Worm (Caenorhabditis elegans): ENCODE data around the gene F45F2.10.

F45F2.10 gene

DNA sequence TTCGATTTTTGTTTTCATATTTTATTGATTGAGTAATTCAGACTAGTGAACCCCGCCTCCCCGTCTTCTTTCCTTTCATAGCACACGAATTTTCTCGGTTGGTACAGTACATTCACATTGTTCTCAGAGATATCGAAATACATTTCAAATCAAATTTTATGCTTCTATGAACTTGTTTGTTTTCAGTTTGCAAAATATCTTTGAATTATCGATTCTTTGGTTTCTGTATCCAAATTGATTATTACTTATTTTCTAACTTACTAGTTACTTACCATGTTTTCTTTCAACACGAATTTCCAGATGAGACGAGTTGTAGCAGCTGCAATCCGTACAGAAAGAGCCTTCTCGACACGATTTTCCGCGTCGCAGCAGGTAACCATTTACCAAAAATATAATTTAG is 53.3 kb downstream of the F45F2.10 start, which contains the start of gene mrps-2:
TSS of gene mrps-2 (plus strand) at position 301 of the 400 bp plus-strand sequence.
- TF ChIP-seq nhr-77 (tag; optimal IDR thresholded peaks at IDR 0.05) (no peak), nhr-11 (tag; optimal IDR thresholded peaks at IDR 0.05) (no peak), mef-2 (tag; optimal IDR thresholded peaks at IDR 0.05) (no peak), C34B4.2 (tag; optimal IDR thresholded peaks at IDR 0.05) (no peak), pax-3 (tag; optimal IDR thresholded peaks at IDR 0.05) (no peak), nhr-85 (tag) (peak; percentile 29), unc-98 (GFP tag; IDR thresholded peaks at IDR 0.05) (no peak), hlh-4 (tag; optimal IDR thresholded peaks at IDR 0.05) (no peak)

Data from whole organism, L1 larva.